Fruit fly (Drosophila melanogaster) whole organism, pupa: ENCODE data around the gene tnc.

Source experiments
- CG10348 ChIP-seq: fragments of 200-800 bp; sonication (Bioruptor generic); IDR thresholded peaks from 2 replicates; pipeline ENCODE4 v1.3.6; 2022; ENCODE audit warnings: missing biosample characterization, missing genetic modification characterization
- CG13204 ChIP-seq: fragments of 200-800 bp; sonication (Bioruptor generic); optimal IDR thresholded peaks from 2 replicates; lab custom pipeline; 2018; ENCODE audit warnings: missing biosample characterization, mild to moderate bottlenecking, missing genetic modification characterization, moderate library complexity
- CG15710 ChIP-seq: fragments of 200-800 bp; sonication (Bioruptor generic); optimal IDR thresholded peaks from 2 replicates; lab custom pipeline; 2018; ENCODE audit warnings: missing biosample characterization, mild to moderate bottlenecking, missing genetic modification characterization, moderate library complexity
- CG34367 ChIP-seq: fragments of 200-800 bp; sonication (Bioruptor generic); optimal IDR thresholded peaks from 2 replicates; lab custom pipeline; 2018; ENCODE audit warnings: missing biosample characterization, mild to moderate bottlenecking, missing genetic modification characterization
- D1 ChIP-seq: fragments of 200-800 bp; sonication (Bioruptor generic); optimal IDR thresholded peaks from 2 replicates; lab custom pipeline; 2018; ENCODE audit warnings: missing biosample characterization, mild to moderate bottlenecking, missing genetic modification characterization, moderate library complexity
- Snoo ChIP-seq: fragments of 200-800 bp; sonication (Bioruptor generic); optimal IDR thresholded peaks from 3 replicates; lab custom pipeline; 2017; ENCODE audit warnings: missing biosample characterization, mild to moderate bottlenecking, missing genetic modification characterization, inconsistent platforms
- gl ChIP-seq: fragments of 200-800 bp; sonication (Bioruptor generic); optimal IDR thresholded peaks from 2 replicates; lab custom pipeline; 2018; ENCODE audit warnings: missing biosample characterization, mild to moderate bottlenecking, missing genetic modification characterization

DNA sequence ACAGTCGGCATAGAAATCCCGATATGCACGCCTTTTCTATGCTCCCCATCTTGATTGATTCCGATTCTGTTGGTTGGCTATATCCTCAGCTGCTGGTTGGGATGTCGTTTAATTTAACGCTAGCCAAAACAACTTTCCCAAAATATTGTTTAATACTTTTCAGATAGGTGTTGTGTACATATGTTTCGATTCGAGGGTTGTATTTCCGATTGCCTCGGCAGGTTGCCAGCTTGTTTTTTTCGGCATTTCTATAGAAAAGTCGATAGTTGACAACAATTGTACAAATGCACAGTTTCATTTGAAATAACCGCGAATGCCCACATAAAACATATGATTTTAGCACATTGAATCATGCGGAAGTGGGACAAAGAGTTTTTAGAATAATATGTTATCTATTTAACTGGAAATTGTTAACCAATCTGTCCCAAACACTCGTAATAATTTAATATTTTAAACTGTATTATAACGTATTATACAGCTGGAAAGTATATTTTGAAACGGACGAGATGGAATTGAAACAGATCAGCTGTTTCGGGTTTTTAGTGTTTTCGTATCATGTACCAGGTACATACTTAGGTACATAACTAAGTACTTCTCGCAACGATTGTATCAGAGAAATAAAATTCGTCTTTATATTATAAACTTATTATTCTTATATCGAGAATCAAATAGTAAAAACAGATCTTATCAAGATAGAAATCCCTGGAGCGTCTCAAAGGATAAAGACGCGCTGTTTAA, 70.4 kb downstream of the tnc start, which contains the start of gene CG31109:
- TF ChIP-seq CG10348 (no peak), D1 (no peak), gl (tag; lab: Kevin White, UChicago) (no peak), Snoo (tag; lab: Kevin White, UChicago) (no peak), CG13204 (no peak), CG34367 (no peak), CG15710 (tag; lab: Kevin White, UChicago) (no peak)
